Worm (Caenorhabditis elegans): ENCODE measurements around the gene F11G11.13.

The F11G11.13 gene

DNA sequence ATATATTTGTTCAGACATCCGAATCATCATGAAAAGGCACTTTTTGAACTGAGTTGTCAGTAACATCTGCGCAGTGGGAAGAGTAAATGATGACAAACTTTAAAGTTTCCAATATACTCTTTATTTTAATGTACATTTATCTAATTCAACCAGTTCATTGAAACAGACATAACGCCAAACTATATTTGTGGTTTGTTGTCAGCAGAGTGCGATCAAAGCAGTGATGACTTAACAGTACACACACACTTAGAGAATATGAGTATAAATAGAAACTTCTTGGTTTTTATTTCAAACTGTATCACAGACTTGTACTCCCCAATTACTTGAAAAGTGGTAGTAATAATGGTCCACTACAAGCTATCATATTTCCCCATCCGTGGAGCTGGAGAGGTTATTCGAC lies 7.4 kb upstream of the F11G11.13 start, which contains the start of gene gst-8:
gst-8 (plus strand) TSS at position 301 of the 400 bp plus-strand sequence.
- TF ChIP-seq egl-5 (tag; optimal IDR thresholded peaks at IDR 0.05) (no peak), skn-1 (tag; optimal IDR thresholded peaks at IDR 0.05) (no peak), elt-2 (tag; optimal IDR thresholded peaks at IDR 0.05) (peak; percentile 24), elt-3 (tag; optimal IDR thresholded peaks at IDR 0.05) (no peak), zag-1 (tag; optimal IDR thresholded peaks at IDR 0.05) (no peak), pha-4 (tag; optimal IDR thresholded peaks at IDR 0.05) (no peak)

DNA sequence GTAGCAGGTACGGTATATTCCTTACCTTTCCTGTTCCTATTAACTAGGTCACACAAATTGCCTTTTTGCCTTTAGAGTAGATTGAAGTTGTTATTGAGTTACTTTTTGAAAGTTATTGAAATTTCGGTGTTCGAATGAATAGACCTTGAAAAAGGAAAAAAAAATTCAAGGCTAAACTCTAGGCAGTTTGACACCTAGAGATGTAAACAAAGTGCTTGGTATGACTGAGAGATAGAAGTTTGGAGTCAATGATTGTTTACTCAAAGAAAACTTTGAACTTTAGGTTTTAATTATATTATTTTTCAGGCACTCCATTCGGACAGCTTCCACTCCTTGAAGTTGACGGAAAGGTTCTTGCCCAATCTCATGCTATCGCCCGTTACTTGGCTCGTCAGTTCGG lies 6.5 kb upstream of the F11G11.13 start:
- TF ChIP-seq unc-39 (tag; optimal IDR thresholded peaks at IDR 0.05) (no peak), elt-2 (tag; optimal IDR thresholded peaks at IDR 0.05) (no peak), pha-4 (tag; optimal IDR thresholded peaks at IDR 0.05) (peak; percentile 68)

DNA sequence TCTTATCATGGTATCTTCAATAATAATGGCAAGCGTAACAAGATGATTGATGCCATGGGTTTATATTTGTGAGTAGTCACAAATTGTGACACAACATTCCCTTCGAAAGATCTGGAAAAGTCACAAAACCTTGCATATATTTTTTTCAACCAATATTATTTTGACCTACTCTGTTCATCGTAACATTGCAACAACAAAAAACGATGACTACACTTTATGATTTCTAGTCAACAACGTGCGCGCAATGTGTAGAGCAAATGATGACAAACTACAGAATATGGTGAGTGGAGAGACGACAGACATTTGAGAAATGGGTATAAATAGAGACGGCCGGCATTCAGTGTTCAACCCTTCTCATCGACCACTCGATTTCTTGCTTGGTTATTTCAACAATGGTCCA lies 5.7 kb upstream of the F11G11.13 start, which contains the start of gene gst-7:
gst-7 (plus strand) TSS at position 336 of the 400 bp plus-strand sequence.
- TF ChIP-seq pqm-1 (tag; optimal IDR thresholded peaks at IDR 0.05) (peak; percentile 76), nhr-23 (tag; optimal IDR thresholded peaks at IDR 0.05) (peak; percentile 34), elt-2 (tag; optimal IDR thresholded peaks at IDR 0.05) (peak; percentile 92), skn-1 (tag; optimal IDR thresholded peaks at IDR 0.05) (peak; percentile 96), lsy-12 (tag; optimal IDR thresholded peaks at IDR 0.05) (no peak), lin-39 (tag; optimal IDR thresholded peaks at IDR 0.05) (peak; percentile 26), eor-1 (tag; optimal IDR thresholded peaks at IDR 0.05) (no peak), pha-4 (tag; optimal IDR thresholded peaks at IDR 0.05) (peak; percentile 92), nfya-1 (tag; optimal IDR thresholded peaks at IDR 0.05; ENCODE audit: insufficient read depth) (peak; percentile 40), nhr-25 (tag; optimal IDR thresholded peaks at IDR 0.05) (peak; percentile 25)

- TF ChIP-seq nhr-23 (tag; optimal IDR thresholded peaks at IDR 0.05) (no peak), ama-1 (optimal IDR thresholded peaks at IDR 0.05) (no peak), ceh-82 (tag; optimal IDR thresholded peaks at IDR 0.05) (no peak), pha-4 (tag; optimal IDR thresholded peaks at IDR 0.05) (peak; percentile 53), ztf-4 (tag; optimal IDR thresholded peaks at IDR 0.05) (no peak), egl-27 (tag; optimal IDR thresholded peaks at IDR 0.05) (no peak), elt-2 (tag; optimal IDR thresholded peaks at IDR 0.05) (peak; percentile 76), ceh-28 (tag; optimal IDR thresholded peaks at IDR 0.05) (no peak), hmg-11 (tag; optimal IDR thresholded peaks at IDR 0.05) (no peak), pqm-1 (tag; optimal IDR thresholded peaks at IDR 0.05) (peak; percentile 59), skn-1 (tag; optimal IDR thresholded peaks at IDR 0.05) (peak; percentile 81), nhr-11 (tag; optimal IDR thresholded peaks at IDR 0.05) (no peak), elt-1 (tag; optimal IDR thresholded peaks at IDR 0.05) (no peak)
These were observed 3.6 kb upstream of the F11G11.13 start, which contains the start of gene gst-6 for ce11 chrII:4879629-4880028. gst-6 (plus strand) TSS chrII:4879891.

ce11 chrII:4874335-4874861 lies 1.6 kb downstream of the F11G11.13 start, which contains the start of gene F11G11.15:
F11G11.15 (plus strand) TSS chrII:4874845.
- TF ChIP-seq nhr-43 (tag; optimal IDR thresholded peaks at IDR 0.05; ENCODE audit: poor library complexity, severe bottlenecking) (peak; percentile 25), nhr-25 (tag; optimal IDR thresholded peaks at IDR 0.05) (peak; percentile 79), ceh-82 (tag; optimal IDR thresholded peaks at IDR 0.05) (no peak), mdl-1 (tag; optimal IDR thresholded peaks at IDR 0.05) (no peak), elt-3 (tag; optimal IDR thresholded peaks at IDR 0.05) (peak in 1 of 3 experiments; percentile 42), ceh-9 (tag; optimal IDR thresholded peaks at IDR 0.05) (no peak)

DNA sequence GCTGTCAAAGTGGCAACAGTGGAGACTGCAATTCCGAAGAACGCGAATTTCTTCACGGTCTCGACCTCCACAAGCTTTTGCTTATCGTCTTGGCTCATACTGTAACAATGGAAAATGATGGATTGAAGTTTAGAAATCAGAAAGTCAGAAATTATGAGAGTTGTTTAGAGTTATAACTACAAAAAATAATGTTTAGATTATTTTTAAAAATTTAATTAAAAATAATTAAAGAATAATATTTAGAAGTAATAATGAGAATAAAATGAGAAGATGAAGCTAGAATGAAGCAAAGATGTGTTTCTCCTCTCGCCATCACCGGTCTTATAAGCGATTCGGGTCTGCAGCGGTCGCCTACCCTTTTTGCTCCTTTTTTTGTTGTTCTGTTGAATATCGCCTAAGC lies 3.0 kb downstream of the F11G11.13 start, which contains the start of gene col-73:
col-73 (minus strand) TSS at position 101 of the 400 bp plus-strand sequence.
- TF ChIP-seq egl-27 (tag; optimal IDR thresholded peaks at IDR 0.05): no peak
- TF ChIP-seq mml-1 (tag; optimal IDR thresholded peaks at IDR 0.05): no peak
- no peak for TF ChIP-seq nhr-67 (tag; optimal IDR thresholded peaks at IDR 0.05)
- no peak for TF ChIP-seq ztf-11 (tag; optimal IDR thresholded peaks at IDR 0.05)
- no peak for TF ChIP-seq fkh-2 (tag; optimal IDR thresholded peaks at IDR 0.05)
- TF ChIP-seq ceh-16 (tag; optimal IDR thresholded peaks at IDR 0.05): no peak
- no peak for TF ChIP-seq nhr-28 (tag; optimal IDR thresholded peaks at IDR 0.05)
- no peak for TF ChIP-seq aly-2 (tag; optimal IDR thresholded peaks at IDR 0.05)
- no peak for TF ChIP-seq zag-1 (tag; optimal IDR thresholded peaks at IDR 0.05)
- TF ChIP-seq ZK546.5 (tag; optimal IDR thresholded peaks at IDR 0.05): no peak
- no peak for TF ChIP-seq eor-1 (tag; optimal IDR thresholded peaks at IDR 0.05)
- TF ChIP-seq sea-2 (GFP tag; optimal IDR thresholded peaks at IDR 0.05): no peak
- no peak for TF ChIP-seq unc-62 (GFP tag; optimal IDR thresholded peaks at IDR 0.05)
- TF ChIP-seq nhr-11 (tag; optimal IDR thresholded peaks at IDR 0.05): no peak
- no peak for TF ChIP-seq pha-4 (tag; optimal IDR thresholded peaks at IDR 0.05)

Measured in whole organism, L3 larva.